Worm (Caenorhabditis elegans): Measurements from ENCODE around the gene set-9.

ce11 chrIV:4344828-4345227 is 37.1 kb downstream of the set-9 start:
- TF ChIP-seq lim-7 (GFP tag; IDR thresholded peaks at IDR 0.05) (no peak), nhr-48 (tag; optimal IDR thresholded peaks at IDR 0.05) (no peak), Y105C5A.15 (GFP tag; IDR thresholded peaks at IDR 0.05) (no peak), hlh-11 (tag; optimal IDR thresholded peaks at IDR 0.05) (no peak), ceh-82 (tag; optimal IDR thresholded peaks at IDR 0.05) (no peak), tag-97 (GFP tag; IDR thresholded peaks at IDR 0.05) (no peak), R02D3.7 (tag; optimal IDR thresholded peaks at IDR 0.05) (no peak)
